Fruit fly (Drosophila melanogaster) whole organism, embryonic: ENCODE data around the gene CG14883.
A peak's percentile ranks its signal among the peaks of the same experiment; 100 is the strongest.

Experiments
- Antp ChIP-seq: fragments of 200-800 bp; sonication (Bioruptor generic); optimal IDR thresholded peaks from 3 replicates; lab custom pipeline; 2016; ENCODE audit warnings: missing biosample characterization, missing genetic modification characterization
- Atf-2 ChIP-seq: fragments of 200-800 bp; sonication (Bioruptor generic); optimal IDR thresholded peaks from 2 replicates; lab custom pipeline; 2016; ENCODE audit warnings: missing biosample characterization, missing genetic modification characterization
- BtbVII ChIP-seq: fragments of 200-800 bp; sonication (Bioruptor generic); optimal IDR thresholded peaks from 3 replicates; lab custom pipeline; 2017; ENCODE audit warnings: missing biosample characterization, mild to moderate bottlenecking, missing genetic modification characterization
- Bteb2 ChIP-seq: fragments of 200-800 bp; sonication (Bioruptor generic); optimal IDR thresholded peaks from 2 replicates; lab custom pipeline; 2016; ENCODE audit warnings: missing biosample characterization, missing genetic modification characterization
- CG10959 ChIP-seq: fragments of 200-800 bp; sonication (Bioruptor generic); IDR thresholded peaks from 2 replicates; pipeline ENCODE4 v1.3.6; 2022; ENCODE audit warnings: missing biosample characterization, missing genetic modification characterization
- CG11560 ChIP-seq: fragments of 200-800 bp; sonication (Bioruptor generic); IDR thresholded peaks from 3 replicates; pipeline ENCODE4 v1.3.6; 2022; ENCODE audit warnings: missing biosample characterization, missing genetic modification characterization
- CG1233 ChIP-seq: fragments of 200-800 bp; sonication (Bioruptor generic); optimal IDR thresholded peaks from 4 replicates; lab custom pipeline; 2018; ENCODE audit warnings: missing biosample characterization, mild to moderate bottlenecking, missing genetic modification characterization
- CG12391 ChIP-seq: fragments of 200-800 bp; sonication (Bioruptor generic); optimal IDR thresholded peaks from 3 replicates; lab custom pipeline; 2018; ENCODE audit warnings: missing biosample characterization, mild to moderate bottlenecking, missing genetic modification characterization, moderate library complexity
- CG14860 ChIP-seq: fragments of 200-800 bp; sonication (Bioruptor generic); IDR thresholded peaks from 3 replicates; pipeline ENCODE4 v1.3.6; 2022; ENCODE audit warnings: missing biosample characterization, missing genetic modification characterization; ENCODE audit not compliant: partially characterized antibody
- CG15601 ChIP-seq: fragments of 200-800 bp; sonication (Bioruptor generic); optimal IDR thresholded peaks from 3 replicates; lab custom pipeline; 2019; ENCODE audit warnings: missing biosample characterization, mild to moderate bottlenecking, missing genetic modification characterization, moderate library complexity
- CG15696 ChIP-seq: fragments of 200-800 bp; sonication (Bioruptor generic); optimal IDR thresholded peaks from 2 replicates; lab custom pipeline; 2019; ENCODE audit warnings: missing biosample characterization, mild to moderate bottlenecking, missing genetic modification characterization, moderate library complexity
- CG17328 ChIP-seq: fragments of 200-800 bp; sonication (Bioruptor generic); IDR thresholded peaks from 2 replicates; pipeline ENCODE4 v1.3.6; 2022; ENCODE audit warnings: missing biosample characterization, missing genetic modification characterization
- CG17359 ChIP-seq: fragments of 200-800 bp; sonication (Bioruptor generic); optimal IDR thresholded peaks from 3 replicates; lab custom pipeline; 2018; ENCODE audit warnings: missing biosample characterization, mild to moderate bottlenecking, missing genetic modification characterization, moderate library complexity
- CG2712 ChIP-seq: fragments of 200-800 bp; optimal IDR thresholded peaks from 3 replicates; lab custom pipeline; 2019; ENCODE audit warnings: missing biosample characterization, mild to moderate bottlenecking, missing genetic modification characterization, moderate library complexity
- CG31365 ChIP-seq: fragments of 200-800 bp; sonication (Bioruptor generic); optimal IDR thresholded peaks from 2 replicates; lab custom pipeline; 2018; ENCODE audit warnings: missing biosample characterization, mild to moderate bottlenecking, missing genetic modification characterization
- CG4360 ChIP-seq: fragments of 200-800 bp; sonication (Bioruptor generic); IDR thresholded peaks from 2 replicates; pipeline ENCODE4 v1.3.6; 2022; ENCODE audit warnings: missing biosample characterization, missing genetic modification characterization
- CG6683 ChIP-seq: fragments of 200-800 bp; sonication (Bioruptor generic); optimal IDR thresholded peaks from 2 replicates; lab custom pipeline; 2017; ENCODE audit warnings: missing biosample characterization, mild to moderate bottlenecking, missing genetic modification characterization, missing genetic modification reagents
- CG9215 ChIP-seq: fragments of 200-800 bp; sonication (Bioruptor generic); IDR thresholded peaks from 2 replicates; pipeline ENCODE4 v1.3.6; 2022; ENCODE audit warnings: missing biosample characterization, missing genetic modification characterization
- CoRest ChIP-seq: fragments of 200-800 bp; sonication (Bioruptor generic); optimal IDR thresholded peaks from 3 replicates; lab custom pipeline; 2018; ENCODE audit warnings: missing biosample characterization, mild to moderate bottlenecking, missing genetic modification characterization, moderate library complexity
- D19B ChIP-seq: fragments of 200-800 bp; sonication (Bioruptor generic); optimal IDR thresholded peaks from 2 replicates; lab custom pipeline; 2017; ENCODE audit warnings: missing biosample characterization, mild to moderate bottlenecking, missing genetic modification characterization
- Dbx ChIP-seq: fragments of 200-800 bp; sonication (Bioruptor generic); IDR thresholded peaks from 3 replicates; pipeline ENCODE4 v1.3.6; 2022; ENCODE audit warnings: missing biosample characterization, missing genetic modification characterization
- Dp ChIP-seq: fragments of 200-800 bp; sonication (Bioruptor generic); optimal IDR thresholded peaks from 2 replicates; lab custom pipeline; 2018; ENCODE audit warnings: missing biosample characterization, mild to moderate bottlenecking, missing genetic modification characterization, moderate library complexity
- Elba2 ChIP-seq: fragments of 200-800 bp; sonication (Bioruptor generic); optimal IDR thresholded peaks from 3 replicates; lab custom pipeline; 2016; ENCODE audit warnings: missing biosample characterization, missing genetic modification characterization
- HmgD ChIP-seq: fragments of 200-800 bp; sonication (Bioruptor generic); optimal IDR thresholded peaks from 3 replicates; lab custom pipeline; 2016; ENCODE audit warnings: missing biosample characterization, missing genetic modification characterization
- Mad ChIP-seq: fragments of 200-800 bp; sonication (Bioruptor generic); optimal IDR thresholded peaks from 2 replicates; lab custom pipeline; 2016; ENCODE audit warnings: missing biosample characterization, missing genetic modification characterization
- Nf-YB ChIP-seq: fragments of 200-800 bp; sonication (Bioruptor generic); optimal IDR thresholded peaks from 3 replicates; lab custom pipeline; 2019; ENCODE audit warnings: missing biosample characterization, mild to moderate bottlenecking, missing genetic modification characterization, moderate library complexity
- Sox102F ChIP-seq: fragments of 200-800 bp; sonication (Bioruptor generic); optimal IDR thresholded peaks from 2 replicates; lab custom pipeline; 2018; ENCODE audit warnings: missing biosample characterization, mild to moderate bottlenecking, missing genetic modification characterization, moderate library complexity
- Sry-δ ChIP-seq: fragments of 200-800 bp; sonication (Bioruptor generic); optimal IDR thresholded peaks from 2 replicates; lab custom pipeline; 2016; ENCODE audit warnings: missing biosample characterization, missing genetic modification characterization
- abd-A ChIP-seq: fragments of 200-800 bp; sonication (Bioruptor generic); optimal IDR thresholded peaks from 3 replicates; lab custom pipeline; 2019; ENCODE audit warnings: missing biosample characterization, mild to moderate bottlenecking, missing genetic modification characterization, moderate library complexity
- al ChIP-seq: fragments of 200-800 bp; sonication (Bioruptor generic); IDR thresholded peaks from 2 replicates; pipeline ENCODE4 v1.3.6; 2022; ENCODE audit warnings: missing biosample characterization, missing genetic modification characterization
- aop ChIP-seq: fragments of 200-800 bp; sonication (Bioruptor generic); IDR thresholded peaks from 2 replicates; pipeline ENCODE4 v1.3.6; 2022; ENCODE audit warnings: missing biosample characterization, missing genetic modification characterization
- ash1 ChIP-seq: fragments of 200-800 bp; sonication (Bioruptor generic); optimal IDR thresholded peaks from 2 replicates; lab custom pipeline; 2018; ENCODE audit warnings: missing biosample characterization, mild to moderate bottlenecking, missing genetic modification characterization
- cas ChIP-seq: fragments of 200-800 bp; sonication (Bioruptor generic); IDR thresholded peaks from 2 replicates; pipeline ENCODE4 v1.3.6; 2022; ENCODE audit warnings: missing biosample characterization, missing genetic modification characterization
- cg ChIP-seq: fragments of 200-800 bp; sonication (Bioruptor generic); optimal IDR thresholded peaks from 3 replicates; lab custom pipeline; 2019; ENCODE audit warnings: missing biosample characterization, mild to moderate bottlenecking, missing genetic modification characterization, moderate library complexity
- chm ChIP-seq: fragments of 200-800 bp; sonication (Bioruptor generic); IDR thresholded peaks from 2 replicates; pipeline ENCODE4 v1.3.6; 2022; ENCODE audit warnings: missing biosample characterization, missing genetic modification characterization
- dpn ChIP-seq, 2 experiments: fragments of 200-800 bp; sonication (Bioruptor generic); optimal IDR thresholded peaks; 3 replicates each; lab custom pipeline; 2016; ENCODE audit warnings: missing biosample characterization in 2 of 2, missing genetic modification characterization in 2 of 2
- fd102C ChIP-seq: fragments of 200-800 bp; sonication (Bioruptor generic); optimal IDR thresholded peaks from 2 replicates; lab custom pipeline; 2018; ENCODE audit warnings: missing biosample characterization, mild to moderate bottlenecking, missing genetic modification characterization, moderate library complexity
- grn ChIP-seq: fragments of 200-800 bp; sonication (Bioruptor generic); optimal IDR thresholded peaks from 3 replicates; lab custom pipeline; 2017; ENCODE audit warnings: missing biosample characterization, missing genetic modification characterization
- hbn ChIP-seq: fragments of 200-800 bp; sonication (Bioruptor generic); IDR thresholded peaks from 2 replicates; pipeline ENCODE4 v1.3.6; 2022; ENCODE audit warnings: missing biosample characterization, missing genetic modification characterization; ENCODE audit not compliant: partially characterized antibody
- her ChIP-seq: fragments of 200-800 bp; sonication (Bioruptor generic); optimal IDR thresholded peaks from 2 replicates; lab custom pipeline; 2016; ENCODE audit warnings: missing biosample characterization, missing genetic modification characterization
- hth ChIP-seq: fragments of >200 bp; optimal IDR thresholded peaks from 2 replicates; lab custom pipeline; 2017; ENCODE audit warnings: inconsistent platforms
- ind ChIP-seq: fragments of 200-800 bp; sonication (Bioruptor generic); optimal IDR thresholded peaks from 3 replicates; lab custom pipeline; 2016; ENCODE audit warnings: missing biosample characterization, missing genetic modification characterization
- inv ChIP-seq: fragments of 200-800 bp; sonication (Bioruptor generic); IDR thresholded peaks from 2 replicates; pipeline ENCODE4 v1.3.6; 2022; ENCODE audit warnings: missing biosample characterization, missing genetic modification characterization; ENCODE audit not compliant: partially characterized antibody
- org-1 ChIP-seq: fragments of 200-800 bp; sonication (Bioruptor generic); optimal IDR thresholded peaks from 2 replicates; lab custom pipeline; 2017; ENCODE audit warnings: missing biosample characterization, missing genetic modification characterization
- pzg ChIP-seq: fragments of 200-800 bp; sonication (Bioruptor generic); optimal IDR thresholded peaks from 3 replicates; lab custom pipeline; 2018; ENCODE audit warnings: missing biosample characterization, mild to moderate bottlenecking, missing genetic modification characterization, moderate library complexity
- sd ChIP-seq: fragments of 200-800 bp; sonication (Bioruptor generic); optimal IDR thresholded peaks from 3 replicates; lab custom pipeline; 2018; ENCODE audit warnings: missing biosample characterization, mild to moderate bottlenecking, missing genetic modification characterization, moderate library complexity
- tap ChIP-seq: fragments of 200-800 bp; optimal IDR thresholded peaks from 3 replicates; lab custom pipeline; 2019; ENCODE audit warnings: missing biosample characterization, mild to moderate bottlenecking, missing genetic modification characterization, moderate library complexity
- trh ChIP-seq: fragments of 200-800 bp; sonication (Bioruptor generic); optimal IDR thresholded peaks from 2 replicates; lab custom pipeline; 2016; ENCODE audit warnings: missing biosample characterization, missing genetic modification characterization
- unc-4 ChIP-seq: fragments of 200-800 bp; sonication (Bioruptor generic); IDR thresholded peaks from 2 replicates; pipeline ENCODE4 v1.3.6; 2022; ENCODE audit warnings: missing biosample characterization, missing genetic modification characterization; ENCODE audit not compliant: partially characterized antibody
- zfh1 ChIP-seq: fragments of 200-800 bp; sonication (Bioruptor generic); IDR thresholded peaks from 3 replicates; pipeline ENCODE4 v1.3.6; 2022; ENCODE audit warnings: missing biosample characterization, missing genetic modification characterization

Gene CG14883

dm6 chr3R:16431707-16432106 lies 24.1 kb upstream of the CG14883 start (continued):
- TF ChIP-seq dpn (GFP tag; optimal IDR thresholded peaks at IDR 0.05; lab: Kevin White, UChicago) (peak; percentile 47 to 57), CG10959 (GFP tag; lab: Robert Waterston, UW) (no peak; the same call in 1 of the 2 replicates), Sry-δ (peak; percentile 18), CG14860 (GFP tag; lab: Robert Waterston, UW) (peak; percentile 52; the same call in 1 of the 3 replicates), CoRest (peak; percentile 49), CG1233 (GFP tag; lab: Kevin White, UChicago) (peak; percentile 25), CG31365 (tag; lab: Kevin White, UChicago) (peak; percentile 100), Atf-2 (peak; percentile 6), al (no peak), chm (GFP tag; lab: Robert Waterston, UW) (no peak), Dbx (GFP tag; lab: Robert Waterston, UW) (peak; percentile 73; the same call in 2 of the 3 replicates), Dp (GFP tag; lab: Kevin White, UChicago) (peak; percentile 37), Sox102F (peak; percentile 46), trh (GFP tag; lab: Kevin White, UChicago) (peak; percentile 10), grn (no peak), CG17328 (GFP tag; lab: Robert Waterston, UW) (no peak), tap (tag; lab: Kevin White, UChicago) (peak; percentile 43), CG15601 (tag; lab: Kevin White, UChicago) (peak; percentile 31), hbn (GFP tag; lab: Robert Waterston, UW) (peak; percentile 38; the same call in 1 of the 2 replicates), inv (peak; percentile 46), sd (tag; lab: Kevin White, UChicago) (peak; percentile 70), CG4360 (GFP tag; lab: Robert Waterston, UW) (peak; percentile 42; the same call in 1 of the 2 replicates), Nf-YB (GFP tag; lab: Kevin White, UChicago) (peak; percentile 9), pzg (GFP tag; lab: Kevin White, UChicago) (peak; percentile 10), CG6683 (GFP tag; lab: Kevin White, UChicago) (no peak), CG2712 (tag; lab: Kevin White, UChicago) (peak; percentile 61), CG17359 (tag; lab: Kevin White, UChicago) (peak; percentile 54), unc-4 (GFP tag; lab: Robert Waterston, UW) (peak; percentile 56), CG15696 (tag; lab: Kevin White, UChicago) (peak; percentile 25), org-1 (GFP tag; lab: Kevin White, UChicago) (no peak), CG11560 (tag; lab: Robert Waterston, UW) (no peak), Antp (GFP tag; lab: Kevin White, UChicago) (peak; percentile 50), cas (no peak), ind (GFP tag; lab: Kevin White, UChicago) (peak; percentile 11), aop (0 out of 2 replicates have a peak, but pooled peaks have one; percentile 47), cg (no peak), Bteb2 (GFP tag; lab: Kevin White, UChicago) (peak; percentile 29), Elba2 (GFP tag; lab: Kevin White, UChicago) (no peak), ash1 (GFP tag; lab: Kevin White, UChicago) (peak; percentile 10), D19B (no peak), zfh1 (GFP tag; lab: Robert Waterston, UW) (peak; percentile 63; the same call in 2 of the 3 replicates), CG12391 (peak; percentile 19), abd-A (tag; lab: Kevin White, UChicago) (no peak), Mad (peak; percentile 21), her (GFP tag; lab: Kevin White, UChicago) (peak; percentile 58), CG9215 (GFP tag; lab: Robert Waterston, UW) (no peak), BtbVII (GFP tag; lab: Kevin White, UChicago) (no peak), hth (no peak), fd102C (GFP tag; lab: Kevin White, UChicago) (peak; percentile 27), HmgD (GFP tag; lab: Kevin White, UChicago) (peak; percentile 82)
